Fruit fly (Drosophila melanogaster): ENCODE data around the gene CG8065.

DNA sequence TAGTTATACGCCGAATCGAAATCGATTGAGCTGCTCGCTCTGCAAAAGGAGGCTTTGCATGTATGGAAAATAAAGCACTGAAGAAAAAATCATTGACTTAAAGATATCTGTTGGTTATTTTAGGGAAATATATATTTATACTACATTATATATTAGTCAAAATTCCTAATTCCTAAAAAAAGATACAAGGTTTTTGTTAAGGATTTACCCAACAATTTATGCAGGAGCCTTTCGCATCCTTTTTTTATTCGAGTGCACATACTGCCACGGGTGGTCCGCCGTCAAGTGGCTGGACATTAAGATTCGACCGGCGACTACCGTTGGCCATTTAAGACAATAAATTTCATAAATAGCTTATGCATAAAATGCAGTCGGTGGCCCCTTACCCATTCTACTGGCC lies 45.8 kb downstream of the CG8065 start:
- TF ChIP-seq pan (optimal IDR thresholded peaks at IDR 0.05) (no peak), psq (optimal IDR thresholded peaks at IDR 0.05) (no peak)
